Worm (Caenorhabditis elegans) whole organism, young adult: ENCODE measurements around the gene VC5.2.

Source experiments
- B0035.1 ChIP-seq: sonication (generic microtip); optimal IDR thresholded peaks from 2 replicates; lab custom pipeline; 2016; ENCODE audit warnings: missing genetic modification characterization, mild to moderate bottlenecking, missing compliant biosample characterization, missing genotype, missing genetic modification reagents
- C06A6.2 ChIP-seq: fragments of 200-800 bp; sonication (Bioruptor generic); conservative IDR thresholded peaks from 2 replicates; pipeline ENCODE4 v1.3.6; 2022; ENCODE audit warnings: missing genetic modification characterization, missing compliant biosample characterization
- F39B2.1 ChIP-seq: fragments of 200-800 bp; sonication (Bioruptor generic); IDR thresholded peaks from 2 replicates; pipeline ENCODE4 v1.3.6; 2022; ENCODE audit warnings: missing genetic modification reagents, missing genetic modification characterization, missing compliant biosample characterization
- K11D2.4 ChIP-seq: fragments of 200-800 bp; sonication (Bioruptor generic); IDR thresholded peaks from 2 replicates; pipeline ENCODE4 v1.3.6; 2022; ENCODE audit warnings: missing genetic modification reagents, missing genetic modification characterization, missing compliant biosample characterization
- K12H6.12 ChIP-seq: fragments of 200-800 bp; sonication (Bioruptor generic); optimal IDR thresholded peaks from 2 replicates; lab custom pipeline; 2018; ENCODE audit warnings: mild to moderate bottlenecking, missing genetic modification characterization, missing compliant biosample characterization
- Y67H2A.10 ChIP-seq: fragments of 200-800 bp; sonication (Bioruptor generic); conservative IDR thresholded peaks from 2 replicates; pipeline ENCODE4 v1.3.6; 2022; ENCODE audit warnings: missing genetic modification reagents, missing genetic modification characterization, missing compliant biosample characterization
- ZK185.1 ChIP-seq: sonication (generic microtip); optimal IDR thresholded peaks from 2 replicates; lab custom pipeline; 2016; ENCODE audit warnings: mild to moderate bottlenecking, missing genetic modification characterization, missing compliant biosample characterization; ENCODE audit not compliant: poor library complexity, severe bottlenecking
- ama-1 ChIP-seq, 3 experiments: fragments of 150-350 bp in 1 of 3; sonication (generic microtip) in 2 of 3; optimal IDR thresholded peaks; 2 replicates each; lab custom pipeline; 2014 to 2018; ENCODE audit warnings: missing biosample characterization in 2 of 3, missing genetic modification characterization in 2 of 3, missing genetic modification reagents in 2 of 3
- bed-1 ChIP-seq: fragments of 200-800 bp; sonication (Bioruptor generic); IDR thresholded peaks from 2 replicates; pipeline ENCODE4 v1.3.6; 2022; ENCODE audit warnings: missing genetic modification reagents, missing genetic modification characterization, missing compliant biosample characterization
- ceh-40 ChIP-seq: fragments of 200-800 bp; sonication (Bioruptor generic); IDR thresholded peaks from 2 replicates; pipeline ENCODE4 v1.3.6; 2022; ENCODE audit warnings: missing genetic modification characterization, missing compliant biosample characterization
- dox-1 ChIP-seq: fragments of 200-800 bp; sonication (Bioruptor generic); IDR thresholded peaks from 2 replicates; pipeline ENCODE4 v1.3.6; 2022; ENCODE audit warnings: missing genetic modification reagents, missing genetic modification characterization, missing compliant biosample characterization
- efl-1 ChIP-seq: fragments of 150-350 bp; optimal IDR thresholded peaks from 2 replicates; lab custom pipeline; 2014; ENCODE audit warnings: missing biosample characterization, missing genetic modification reagents, missing genetic modification characterization
- egl-18 ChIP-seq: fragments of 200-800 bp; sonication (Bioruptor generic); IDR thresholded peaks from 2 replicates; pipeline ENCODE4 v1.3.6; 2022; ENCODE audit warnings: missing genetic modification reagents, missing genetic modification characterization, missing compliant biosample characterization
- egl-44 ChIP-seq: fragments of 200-800 bp; sonication (Bioruptor generic); IDR thresholded peaks from 2 replicates; pipeline ENCODE4 v1.3.6; 2022; ENCODE audit warnings: missing genetic modification reagents, missing genetic modification characterization, missing compliant biosample characterization
- ekl-4 ChIP-seq: fragments of 200-800 bp; sonication (Bioruptor generic); IDR thresholded peaks from 2 replicates; pipeline ENCODE4 v1.3.6; 2022; ENCODE audit warnings: missing genetic modification reagents, missing genetic modification characterization, missing compliant biosample characterization
- fkh-3 ChIP-seq: sonication (generic microtip); optimal IDR thresholded peaks from 2 replicates; lab custom pipeline; 2016; ENCODE audit warnings: mild to moderate bottlenecking, missing genetic modification characterization, missing compliant biosample characterization
- hrde-1 ChIP-seq: sonication (generic microtip); optimal IDR thresholded peaks from 2 replicates; lab custom pipeline; 2016; ENCODE audit warnings: missing genetic modification characterization, mild to moderate bottlenecking, missing compliant biosample characterization, moderate library complexity, missing genotype, missing genetic modification reagents, borderline replicate concordance
- lag-1 ChIP-seq: fragments of 200-800 bp; sonication (Bioruptor generic); IDR thresholded peaks from 2 replicates; pipeline ENCODE4 v1.3.6; 2022; ENCODE audit warnings: missing genetic modification reagents, missing genetic modification characterization, missing compliant biosample characterization
- lin-26 ChIP-seq: fragments of 200-800 bp; sonication (Bioruptor generic); IDR thresholded peaks from 2 replicates; pipeline ENCODE4 v1.3.6; 2022; ENCODE audit warnings: missing genetic modification reagents, missing genetic modification characterization, missing compliant biosample characterization
- lin-54 ChIP-seq: fragments of 200-800 bp; sonication (Bioruptor generic); optimal IDR thresholded peaks from 2 replicates; lab custom pipeline; 2018; ENCODE audit warnings: mild to moderate bottlenecking, missing genetic modification characterization, missing compliant biosample characterization
- madf-6 ChIP-seq: fragments of 200-800 bp; sonication (Bioruptor generic); IDR thresholded peaks from 2 replicates; pipeline ENCODE4 v1.3.6; 2022; ENCODE audit warnings: missing genetic modification reagents, missing genetic modification characterization, missing compliant biosample characterization
- mcd-1 ChIP-seq: fragments of 200-800 bp; sonication (Bioruptor generic); IDR thresholded peaks from 2 replicates; pipeline ENCODE4 v1.3.6; 2022; ENCODE audit warnings: missing genetic modification reagents, missing genetic modification characterization, missing compliant biosample characterization
- mxl-1 ChIP-seq: sonication (generic microtip); optimal IDR thresholded peaks from 2 replicates; lab custom pipeline; 2016; ENCODE audit warnings: missing genetic modification characterization, missing compliant biosample characterization
- nfya-1 ChIP-seq: sonication (generic microtip); optimal IDR thresholded peaks from 2 replicates; lab custom pipeline; 2017; ENCODE audit warnings: antibody characterized with exemption, missing compliant biosample characterization, missing genetic modification characterization, borderline replicate concordance; ENCODE audit not compliant: insufficient read depth
- nhr-120 ChIP-seq: fragments of 200-800 bp; sonication (Bioruptor generic); IDR thresholded peaks from 2 replicates; pipeline ENCODE4 v1.3.6; 2022; ENCODE audit warnings: missing genetic modification characterization, missing compliant biosample characterization
- nhr-179 ChIP-seq: sonication (generic microtip); optimal IDR thresholded peaks from 2 replicates; lab custom pipeline; 2016; ENCODE audit warnings: mild to moderate bottlenecking, missing genetic modification characterization, missing compliant biosample characterization
- nhr-27 ChIP-seq: fragments of 200-800 bp; sonication (Bioruptor generic); optimal IDR thresholded peaks from 2 replicates; lab custom pipeline; 2018; ENCODE audit warnings: mild to moderate bottlenecking, missing genetic modification characterization, moderate library complexity, missing compliant biosample characterization
- nhr-80 ChIP-seq: sonication (generic microtip); optimal IDR thresholded peaks from 2 replicates; lab custom pipeline; 2016; ENCODE audit warnings: missing genetic modification characterization, missing compliant biosample characterization
- rcor-1 ChIP-seq: fragments of 200-800 bp; sonication (Bioruptor generic); IDR thresholded peaks from 2 replicates; pipeline ENCODE4 v1.3.6; 2022; ENCODE audit warnings: missing genetic modification reagents, missing genetic modification characterization, missing compliant biosample characterization
- rpc-1 ChIP-seq, 2 experiments: fragments of 150-350 bp in 1 of 2; sonication (generic microtip) in 1 of 2; optimal IDR thresholded peaks; 2 replicates each; lab custom pipeline; 2014 to 2018; ENCODE audit warnings: missing biosample characterization in 1 of 2, missing genetic modification characterization in 1 of 2, missing genetic modification reagents in 1 of 2, missing genotype in 1 of 2
- sea-2 ChIP-seq: fragments of 200-800 bp; sonication (Bioruptor generic); IDR thresholded peaks from 2 replicates; pipeline ENCODE4 v1.3.6; 2022; ENCODE audit warnings: missing genetic modification characterization, missing compliant biosample characterization
- somi-1 ChIP-seq: fragments of 200-800 bp; sonication (Bioruptor generic); optimal IDR thresholded peaks from 2 replicates; lab custom pipeline; 2018; ENCODE audit warnings: mild to moderate bottlenecking, missing genetic modification characterization, missing compliant biosample characterization
- sptf-2 ChIP-seq: fragments of 200-800 bp; sonication (Bioruptor generic); optimal IDR thresholded peaks from 2 replicates; lab custom pipeline; 2018; ENCODE audit warnings: mild to moderate bottlenecking, missing genetic modification characterization, missing compliant biosample characterization
- tbx-9 ChIP-seq: sonication (generic microtip); optimal IDR thresholded peaks from 2 replicates; lab custom pipeline; 2016; ENCODE audit warnings: borderline replicate concordance, missing genetic modification characterization, inconsistent platforms, missing compliant biosample characterization
- zfh-2 ChIP-seq: fragments of 200-800 bp; sonication (Bioruptor generic); conservative IDR thresholded peaks from 2 replicates; pipeline ENCODE4 v1.3.6; 2022; ENCODE audit warnings: missing genetic modification reagents, missing genetic modification characterization, missing compliant biosample characterization

VC5.2 gene

DNA sequence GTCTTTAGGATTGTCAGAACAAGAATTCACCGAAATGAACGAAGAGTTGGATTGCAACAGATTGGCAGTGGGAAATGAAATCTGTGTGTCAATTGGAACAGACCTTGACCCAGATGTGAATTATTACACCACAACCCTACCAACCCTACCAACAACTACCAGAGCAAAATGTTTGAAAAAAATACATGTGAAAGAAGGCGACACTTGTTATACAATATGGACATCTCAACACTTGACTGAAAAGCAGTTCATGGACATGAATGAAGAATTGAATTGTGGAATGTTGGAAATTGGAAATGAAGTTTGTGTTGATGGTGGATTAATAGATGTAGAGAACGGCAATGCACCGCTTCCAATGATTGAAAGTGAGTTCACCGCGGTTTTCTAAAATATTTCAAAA, 38.2 kb downstream of the VC5.2 start:
- TF ChIP-seq madf-6 (GFP tag; lab: Robert Waterston, UW) (no peak), nhr-120 (GFP tag; lab: Robert Waterston, UW) (no peak), lin-26 (GFP tag; lab: Robert Waterston, UW) (no peak), ama-1 (optimal IDR thresholded peaks at IDR 0.05; lab: Kevin White, UChicago) (no peak), ama-1 (GFP tag; optimal IDR thresholded peaks at IDR 0.05; lab: Kevin White, UChicago) (no peak), nhr-179 (no peak), egl-18 (GFP tag; lab: Robert Waterston, UW) (no peak), hrde-1 (no peak), somi-1 (GFP tag; lab: Kevin White, UChicago) (no peak), lag-1 (GFP tag; lab: Robert Waterston, UW) (no peak), ZK185.1 (tag; lab: Kevin White, UChicago) (no peak), efl-1 (no peak), Y67H2A.10 (no peak), rcor-1 (no peak), K12H6.12 (tag; lab: Kevin White, UChicago) (no peak), mcd-1 (no peak)

DNA sequence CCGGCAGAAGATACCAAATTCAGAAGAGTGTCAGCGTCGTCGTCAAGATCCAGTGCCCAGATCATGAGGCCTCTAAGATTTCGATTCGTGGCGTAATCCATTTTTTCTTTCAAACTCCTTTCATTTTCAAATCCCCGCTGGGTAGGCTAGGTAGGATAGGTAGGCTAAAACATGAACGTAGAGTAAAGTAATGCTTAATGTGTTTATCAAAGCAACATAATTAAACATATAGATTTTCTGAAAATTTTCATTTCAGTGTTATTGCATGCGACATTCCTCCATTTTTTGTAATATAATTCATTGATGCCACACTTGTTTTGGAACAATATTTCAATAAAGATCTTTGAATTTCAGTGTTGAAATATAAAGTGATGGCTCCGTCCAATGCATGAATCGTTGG, 43.7 kb downstream of the VC5.2 start, which contains the start of gene T01C4.8:
TSS of gene T01C4.8 (minus strand) at position 101 of the 400 bp plus-strand sequence.
- TF ChIP-seq nhr-179 (no peak), K11D2.4 (GFP tag; lab: Robert Waterston, UW) (no peak), ceh-40 (no peak), sea-2 (GFP tag; lab: Robert Waterston, UW) (no peak), fkh-3 (tag; lab: Kevin White, UChicago) (no peak), nhr-27 (tag; lab: Kevin White, UChicago) (no peak), sptf-2 (no peak), nfya-1 (no peak), B0035.1 (no peak), tbx-9 (tag; lab: Kevin White, UChicago) (no peak), ekl-4 (GFP tag; lab: Robert Waterston, UW) (no peak)

DNA sequence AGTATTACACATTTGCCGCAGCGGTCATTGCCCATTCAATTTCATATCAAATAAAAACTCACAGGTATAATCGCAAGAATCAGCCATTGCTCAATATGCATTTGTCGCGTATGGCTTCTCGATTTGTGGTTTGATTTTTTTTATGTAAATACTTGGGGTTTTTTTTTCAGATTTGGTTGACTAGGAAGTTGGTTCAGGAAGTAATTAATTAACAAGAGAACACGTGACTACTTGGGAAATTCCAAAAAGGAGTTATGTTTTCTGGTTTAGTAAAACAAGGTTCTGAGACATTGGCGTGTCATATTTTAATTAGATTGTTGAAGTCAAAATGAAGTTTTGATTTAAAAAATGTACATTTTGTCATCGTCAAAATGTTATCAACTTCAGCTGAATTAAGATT, 45.2 kb downstream of the VC5.2 start, which contains the start of gene srx-36:
TSS of gene srx-36 (minus strand) at position 101 of the 400 bp plus-strand sequence.
- TF ChIP-seq ceh-40 (no peak), rpc-1 (optimal IDR thresholded peaks at IDR 0.05; lab: Kevin White, UChicago) (no peak), rpc-1 (tag; optimal IDR thresholded peaks at IDR 0.05; lab: Kevin White, UChicago) (no peak), C06A6.2 (GFP tag; lab: Robert Waterston, UW) (no peak), lag-1 (GFP tag; lab: Robert Waterston, UW) (no peak), F39B2.1 (GFP tag; lab: Robert Waterston, UW) (no peak), mxl-1 (tag; lab: Kevin White, UChicago) (no peak), nhr-179 (no peak), B0035.1 (no peak), sptf-2 (no peak), lin-54 (GFP tag; lab: Kevin White, UChicago) (no peak), bed-1 (GFP tag; lab: Robert Waterston, UW) (no peak), zfh-2 (no peak), dox-1 (GFP tag; lab: Robert Waterston, UW) (no peak)

DNA sequence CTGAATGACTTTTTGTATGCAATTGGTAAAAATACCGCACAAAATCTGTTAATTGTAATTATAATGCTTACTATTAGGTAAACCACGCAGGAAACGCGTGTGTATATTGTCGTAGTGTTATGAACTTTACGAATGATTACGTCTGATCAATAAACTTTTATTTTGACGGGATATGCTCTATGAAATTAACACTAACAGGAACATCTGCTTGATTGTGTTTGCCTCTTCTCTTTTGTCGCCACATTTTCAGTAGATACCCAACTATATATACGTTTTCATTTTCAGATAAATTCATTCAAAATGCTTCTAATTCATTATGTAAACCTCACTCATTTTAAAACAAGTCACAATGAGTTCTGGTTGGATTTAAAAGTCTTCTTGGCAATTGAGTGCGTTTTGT, 46.5 kb downstream of the VC5.2 start, which contains the start of gene sre-10:
TSS of gene sre-10 (plus strand) at position 301 of the 400 bp plus-strand sequence.
- TF ChIP-seq nhr-80 (tag; lab: Kevin White, UChicago): no peak
- no peak for TF ChIP-seq egl-44 (GFP tag; lab: Robert Waterston, UW)
